Worm (Caenorhabditis elegans): Measurements from ENCODE around the gene mes-6.
A peak's percentile ranks its signal among the peaks of the same experiment; 100 is the strongest.

Gene mes-6

DNA sequence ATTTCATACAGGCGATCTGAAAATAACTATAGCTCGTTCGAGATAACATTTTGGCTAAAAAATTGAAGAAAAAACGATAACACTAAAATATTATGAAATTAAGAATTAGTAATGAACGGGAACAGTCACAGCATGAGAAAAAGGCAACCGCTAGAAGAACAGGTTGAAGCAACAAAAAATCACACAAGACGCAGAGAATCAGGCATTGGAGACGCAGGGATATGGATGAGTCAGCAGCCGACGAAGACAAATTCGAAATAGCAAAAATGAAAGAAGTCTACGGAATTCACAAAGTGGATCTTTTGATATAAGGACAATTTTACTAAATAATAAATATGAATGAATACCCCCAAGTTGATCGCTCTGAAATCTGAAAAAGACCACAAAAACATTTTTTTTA is 550 bp upstream of the mes-6 start, which contains the start of gene tag-77:
TSS of gene tag-77 (minus strand) at position 15 of the 400 bp plus-strand sequence.
- peak; percentile 26 for TF ChIP-seq snpc-4 (tag; optimal IDR thresholded peaks at IDR 0.05)
- TF ChIP-seq nhr-12 (tag; optimal IDR thresholded peaks at IDR 0.05), result no peak
- TF ChIP-seq egl-27 (tag; optimal IDR thresholded peaks at IDR 0.05), result no peak
- no peak for TF ChIP-seq skn-1 (tag; optimal IDR thresholded peaks at IDR 0.05)
- TF ChIP-seq mab-5 (tag; optimal IDR thresholded peaks at IDR 0.05), result no peak
- no peak for TF ChIP-seq ama-1 (optimal IDR thresholded peaks at IDR 0.05)
- no peak for TF ChIP-seq gmeb-1 (tag; optimal IDR thresholded peaks at IDR 0.05)
- no peak for TF ChIP-seq lin-13 (GFP tag; optimal IDR thresholded peaks at IDR 0.05)
- peak; percentile 92 for TF ChIP-seq fos-1 (tag; optimal IDR thresholded peaks at IDR 0.05)
- TF ChIP-seq aly-2 (tag; optimal IDR thresholded peaks at IDR 0.05), result no peak
- TF ChIP-seq nhr-129 (tag; optimal IDR thresholded peaks at IDR 0.05), result peak; percentile 20

DNA sequence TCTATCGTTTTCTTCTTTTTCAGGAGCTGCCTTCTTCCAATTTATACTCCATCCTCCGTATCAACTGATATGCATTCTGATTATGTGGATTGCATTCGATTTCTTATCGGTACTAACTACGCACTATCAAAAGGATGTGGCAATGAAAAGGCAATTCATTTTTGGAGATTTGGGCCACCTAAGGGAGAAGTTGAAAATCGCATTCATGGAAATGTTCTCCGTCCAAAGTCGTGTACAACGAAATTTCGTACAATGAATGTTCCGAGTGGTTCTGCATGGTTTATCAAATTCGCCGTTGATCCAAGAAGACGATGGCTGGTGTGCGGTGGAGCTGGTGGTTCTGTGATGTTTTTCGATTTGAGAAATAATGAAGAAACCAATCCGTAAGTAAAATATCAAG is 1.6 kb downstream of the mes-6 start, which contains the start of gene C09G4.4:
TSS of gene C09G4.4 (plus strand) at position 301 of the 400 bp plus-strand sequence.
- TF ChIP-seq nhr-237 (tag; optimal IDR thresholded peaks at IDR 0.05), result no peak
- no peak for TF ChIP-seq mab-5 (tag; optimal IDR thresholded peaks at IDR 0.05)
- no peak for TF ChIP-seq elt-1 (tag; optimal IDR thresholded peaks at IDR 0.05)
- TF ChIP-seq sma-9 (GFP tag; optimal IDR thresholded peaks at IDR 0.05), result no peak
- no peak for TF ChIP-seq sma-9 (tag; optimal IDR thresholded peaks at IDR 0.05)
- TF ChIP-seq ztf-11 (tag; optimal IDR thresholded peaks at IDR 0.05), result no peak
- TF ChIP-seq ceh-82 (tag; optimal IDR thresholded peaks at IDR 0.05), result no peak

DNA sequence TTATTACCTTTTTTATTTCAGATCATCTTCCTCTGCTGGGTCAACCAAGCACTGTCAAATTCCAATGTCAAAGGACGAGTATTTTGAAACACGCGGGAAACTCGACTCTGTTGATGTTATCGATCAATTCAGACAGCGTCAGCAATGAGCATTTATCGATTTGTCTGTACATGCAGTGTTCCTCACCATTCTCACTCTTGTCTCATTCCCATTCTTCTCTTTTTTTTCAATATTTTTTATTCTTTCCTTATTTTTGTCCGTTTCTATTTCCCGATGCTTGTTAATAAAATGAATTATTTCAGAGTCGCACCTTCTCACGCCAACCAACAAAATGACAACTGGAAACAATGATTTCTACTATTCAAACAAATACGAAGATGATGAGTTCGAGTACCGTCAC is 2.5 kb downstream of the mes-6 start, which contains the start of gene cks-1:
TSS of gene cks-1 (plus strand) at position 301 of the 400 bp plus-strand sequence.
- no peak for TF ChIP-seq elt-3 (tag; optimal IDR thresholded peaks at IDR 0.05)

DNA sequence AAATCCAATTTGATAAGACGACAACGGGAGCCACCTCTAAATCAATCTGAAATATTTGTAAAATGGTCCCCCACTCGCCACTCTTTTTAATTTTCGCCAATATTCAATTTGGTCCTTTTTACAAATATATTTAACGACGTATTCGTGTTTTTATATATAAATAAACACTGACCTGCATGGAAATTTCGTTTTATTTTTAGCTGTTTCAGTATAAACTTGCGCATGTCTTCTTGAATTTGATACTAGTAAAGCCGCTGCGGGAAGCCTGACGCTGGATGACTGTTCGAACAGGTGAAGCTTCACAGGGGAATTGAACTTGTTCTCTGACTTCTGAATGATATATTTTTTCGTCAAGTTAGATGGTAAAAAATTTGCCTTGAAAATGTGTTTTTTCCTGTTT is 3.5 kb downstream of the mes-6 start:
- TF ChIP-seq mbf-1 (tag; optimal IDR thresholded peaks at IDR 0.05) (no peak), fos-1 (tag; optimal IDR thresholded peaks at IDR 0.05) (no peak), nhr-129 (tag; optimal IDR thresholded peaks at IDR 0.05) (no peak), lin-39 (tag; optimal IDR thresholded peaks at IDR 0.05) (no peak), ZK546.5 (tag; optimal IDR thresholded peaks at IDR 0.05) (no peak), lsy-2 (tag; optimal IDR thresholded peaks at IDR 0.05) (no peak), R02D3.7 (tag; optimal IDR thresholded peaks at IDR 0.05) (no peak), aly-2 (tag; optimal IDR thresholded peaks at IDR 0.05) (no peak), gmeb-1 (tag; optimal IDR thresholded peaks at IDR 0.05) (no peak), lin-13 (GFP tag; optimal IDR thresholded peaks at IDR 0.05) (no peak), egl-27 (tag; optimal IDR thresholded peaks at IDR 0.05) (no peak), sem-4 (tag; optimal IDR thresholded peaks at IDR 0.05) (no peak), crh-2 (tag; optimal IDR thresholded peaks at IDR 0.05) (no peak), sma-3 (GFP tag; optimal IDR thresholded peaks at IDR 0.05) (no peak)

DNA sequence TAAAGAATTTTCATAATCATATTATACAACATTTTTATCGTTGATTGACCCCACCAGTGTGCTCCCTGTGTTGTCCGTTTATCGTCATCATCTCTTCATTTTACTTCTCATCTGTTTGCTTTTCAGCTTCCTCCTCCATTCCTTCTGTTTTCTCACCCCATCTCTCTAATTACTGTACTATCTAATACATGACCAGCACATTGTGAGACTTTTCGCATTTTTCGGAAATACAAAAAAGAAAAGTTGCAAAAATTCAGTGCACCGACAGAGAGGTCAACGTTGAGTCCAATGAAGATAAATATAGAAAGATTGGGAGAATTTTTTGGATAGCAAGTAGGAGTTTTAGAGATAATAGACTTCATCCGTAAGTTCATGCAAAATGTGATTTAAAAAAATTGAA is 8.9 kb downstream of the mes-6 start:
- TF ChIP-seq unc-55 (GFP tag; optimal IDR thresholded peaks at IDR 0.05) (no peak), mbf-1 (tag; optimal IDR thresholded peaks at IDR 0.05) (no peak)

DNA sequence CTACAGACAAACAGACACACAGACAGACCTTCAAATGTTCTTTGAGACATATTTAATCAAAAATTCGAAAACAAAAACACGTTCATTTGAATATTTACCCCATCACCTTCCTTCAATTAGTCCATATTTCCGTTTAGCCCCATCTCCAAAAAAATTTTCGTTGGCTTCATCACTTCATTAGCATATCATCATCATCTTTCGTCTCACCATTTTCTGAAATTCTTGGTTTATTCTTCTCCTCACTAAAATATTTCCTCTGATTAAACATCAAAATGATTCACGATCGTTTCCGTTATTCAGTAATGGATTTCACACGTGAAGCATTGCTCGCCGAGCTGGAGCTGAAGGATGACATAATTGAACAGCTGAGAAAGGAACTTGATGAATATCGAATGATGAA is 9.5 kb downstream of the mes-6 start, which contains the start of gene pkg-2:
TSS of gene pkg-2 (plus strand) at position 301 of the 400 bp plus-strand sequence.
- no peak for TF ChIP-seq mdl-1 (tag; optimal IDR thresholded peaks at IDR 0.05)
- no peak for TF ChIP-seq R02D3.7 (tag; optimal IDR thresholded peaks at IDR 0.05)
- no peak for TF ChIP-seq unc-62 (GFP tag; optimal IDR thresholded peaks at IDR 0.05)

DNA sequence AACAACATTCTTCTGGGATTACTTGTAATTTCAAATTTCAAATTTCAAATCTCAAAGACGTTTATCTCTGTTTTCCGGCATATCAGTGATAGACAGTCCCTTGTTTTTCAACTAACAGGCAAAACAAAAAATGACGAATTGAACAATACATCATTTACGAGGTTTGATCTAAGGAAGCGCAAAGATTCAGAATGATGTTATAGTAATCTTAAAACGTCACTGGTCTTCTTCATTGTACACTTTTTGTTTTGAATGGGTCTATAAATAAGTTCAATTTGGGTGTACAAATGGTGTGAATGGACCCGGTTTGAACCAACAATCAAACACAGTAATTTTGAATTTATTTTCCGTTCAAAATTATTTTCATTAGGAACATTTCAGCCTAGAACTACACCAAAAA is 12.9 kb downstream of the mes-6 start:
- TF ChIP-seq nhr-25 (tag; optimal IDR thresholded peaks at IDR 0.05), result no peak
- no peak for TF ChIP-seq ZK546.5 (tag; optimal IDR thresholded peaks at IDR 0.05)
- TF ChIP-seq unc-55 (GFP tag; optimal IDR thresholded peaks at IDR 0.05), result no peak
- no peak for TF ChIP-seq unc-39 (tag; optimal IDR thresholded peaks at IDR 0.05)
- no peak for TF ChIP-seq sem-4 (tag; optimal IDR thresholded peaks at IDR 0.05)
- no peak for TF ChIP-seq sma-9 (GFP tag; optimal IDR thresholded peaks at IDR 0.05)
- no peak for TF ChIP-seq sma-9 (tag; optimal IDR thresholded peaks at IDR 0.05)
- TF ChIP-seq nhr-11 (tag; optimal IDR thresholded peaks at IDR 0.05), result no peak
- no peak for TF ChIP-seq R02D3.7 (tag; optimal IDR thresholded peaks at IDR 0.05)
- TF ChIP-seq blmp-1 (tag; optimal IDR thresholded peaks at IDR 0.05; ENCODE audit: insufficient read depth), result no peak
- TF ChIP-seq nhr-23 (tag; optimal IDR thresholded peaks at IDR 0.05), result no peak
